Fruit fly (Drosophila melanogaster) whole organism, pupa: ENCODE measurements around the gene DIP-alpha.

Experiments used
- CG10348 ChIP-seq: fragments of 200-800 bp; sonication (Bioruptor generic); IDR thresholded peaks from 2 replicates; pipeline ENCODE4 v1.3.6; 2022; ENCODE audit warnings: missing biosample characterization, missing genetic modification characterization
- CG15710 ChIP-seq: fragments of 200-800 bp; sonication (Bioruptor generic); optimal IDR thresholded peaks from 2 replicates; lab custom pipeline; 2018; ENCODE audit warnings: missing biosample characterization, mild to moderate bottlenecking, missing genetic modification characterization, moderate library complexity
- CG32121 ChIP-seq: fragments of 200-800 bp; sonication (Bioruptor generic); IDR thresholded peaks from 2 replicates; pipeline ENCODE4 v1.3.6; 2022; ENCODE audit warnings: missing biosample characterization, missing genetic modification characterization
- CG34367 ChIP-seq: fragments of 200-800 bp; sonication (Bioruptor generic); optimal IDR thresholded peaks from 2 replicates; lab custom pipeline; 2018; ENCODE audit warnings: missing biosample characterization, mild to moderate bottlenecking, missing genetic modification characterization
- CG4496 ChIP-seq: fragments of 200-800 bp; sonication (Bioruptor generic); IDR thresholded peaks from 3 replicates; pipeline ENCODE4 v1.3.6; 2022; ENCODE audit warnings: missing biosample characterization, missing genetic modification characterization
- CG9948 ChIP-seq: fragments of 200-800 bp; sonication (Bioruptor generic); optimal IDR thresholded peaks from 2 replicates; lab custom pipeline; 2018; ENCODE audit warnings: missing biosample characterization, mild to moderate bottlenecking, missing genetic modification characterization, moderate library complexity
- D1 ChIP-seq: fragments of 200-800 bp; sonication (Bioruptor generic); optimal IDR thresholded peaks from 2 replicates; lab custom pipeline; 2018; ENCODE audit warnings: missing biosample characterization, mild to moderate bottlenecking, missing genetic modification characterization, moderate library complexity
- EcR ChIP-seq: fragments of 200-800 bp; sonication (Bioruptor generic); optimal IDR thresholded peaks from 3 replicates; lab custom pipeline; 2019; ENCODE audit warnings: missing biosample characterization, missing genetic modification characterization, mild to moderate bottlenecking, moderate library complexity, missing genetic modification reagents
- Ets98B ChIP-seq: fragments of 200-800 bp; sonication (Bioruptor generic); IDR thresholded peaks from 2 replicates; pipeline ENCODE4 v1.3.6; 2022; ENCODE audit warnings: missing biosample characterization, missing genetic modification characterization
- gl ChIP-seq: fragments of 200-800 bp; sonication (Bioruptor generic); optimal IDR thresholded peaks from 2 replicates; lab custom pipeline; 2018; ENCODE audit warnings: missing biosample characterization, mild to moderate bottlenecking, missing genetic modification characterization

DNA sequence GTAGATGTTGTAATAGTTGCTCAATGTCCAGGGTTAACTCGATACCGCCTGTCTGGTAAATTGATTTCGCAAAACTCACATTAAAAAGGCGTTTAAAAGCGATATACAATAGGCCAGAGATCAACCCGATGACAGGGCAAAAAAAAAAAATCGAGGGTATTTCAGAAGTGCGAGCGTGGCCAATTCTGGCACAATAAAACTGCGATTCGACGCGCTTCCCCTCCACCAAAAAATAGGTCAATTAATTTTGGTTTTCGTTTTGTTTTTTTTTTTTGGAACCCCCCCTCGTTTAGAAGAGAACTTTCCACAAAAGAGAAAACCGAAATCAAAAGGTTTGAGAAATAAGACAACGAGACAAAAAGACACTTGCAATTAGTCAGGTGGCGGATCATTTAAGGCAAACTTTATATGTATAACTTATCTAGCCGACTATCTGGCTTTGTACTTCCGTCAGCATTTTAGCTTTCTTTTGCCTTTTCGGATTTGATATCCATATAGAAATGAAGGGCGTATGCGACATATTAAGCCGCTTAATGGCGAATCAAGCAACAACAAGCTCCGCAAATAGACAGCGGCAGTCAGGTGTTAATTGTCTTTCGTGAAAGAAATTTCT lies 100.9 kb downstream of the DIP-alpha start:
- no peak for TF ChIP-seq CG15710 (tag; lab: Kevin White, UChicago)
- TF ChIP-seq CG32121: no peak
- no peak for TF ChIP-seq gl
- TF ChIP-seq CG9948 (tag; lab: Kevin White, UChicago): no peak
- TF ChIP-seq CG10348 (GFP tag; lab: Robert Waterston, UW): no peak
- TF ChIP-seq CG34367 (tag; lab: Kevin White, UChicago): no peak
- TF ChIP-seq EcR: no peak
- no peak for TF ChIP-seq Ets98B
- no peak for TF ChIP-seq D1 (tag; lab: Kevin White, UChicago)
- no peak for TF ChIP-seq CG4496 (GFP tag; lab: Robert Waterston, UW)
